Worm (Caenorhabditis elegans) whole organism, early embryonic: ENCODE results near the gene F28H7.3.

Experiments
- B0310.2 ChIP-seq: sonication (generic microtip); optimal IDR thresholded peaks from 2 replicates; lab custom pipeline; 2016; ENCODE audit warnings: mild to moderate bottlenecking, missing genetic modification characterization, missing compliant biosample characterization
- F13C5.2 ChIP-seq: sonication (generic microtip); optimal IDR thresholded peaks from 2 replicates; lab custom pipeline; 2017; ENCODE audit warnings: mild to moderate bottlenecking, missing genetic modification characterization, inconsistent platforms, missing compliant biosample characterization
- aly-1 ChIP-seq: sonication (generic microtip); optimal IDR thresholded peaks from 2 replicates; lab custom pipeline; 2016; ENCODE audit warnings: missing genetic modification characterization, missing compliant biosample characterization
- ama-1 ChIP-seq: fragments of 150-350 bp; optimal IDR thresholded peaks from 2 replicates; lab custom pipeline; 2014
- ceh-13 ChIP-seq: fragments of 200-800 bp; sonication (Bioruptor generic); optimal IDR thresholded peaks from 2 replicates; lab custom pipeline; 2018; ENCODE audit warnings: mild to moderate bottlenecking, missing genetic modification characterization, missing compliant biosample characterization
- ceh-36 ChIP-seq: sonication (generic microtip); optimal IDR thresholded peaks from 2 replicates; lab custom pipeline; 2016; ENCODE audit warnings: missing genetic modification characterization, inconsistent platforms, missing compliant biosample characterization
- ets-7 ChIP-seq: sonication (generic microtip); optimal IDR thresholded peaks from 2 replicates; lab custom pipeline; 2016; ENCODE audit warnings: missing genotype, missing genetic modification characterization, missing compliant biosample characterization
- flt-1 ChIP-seq: fragments of 200-800 bp; sonication (Bioruptor generic); IDR thresholded peaks from 2 replicates; pipeline ENCODE4 v1.3.6; 2022; ENCODE audit warnings: missing genetic modification characterization, missing compliant biosample characterization
- hmbx-1 ChIP-seq: sonication (generic microtip); optimal IDR thresholded peaks from 2 replicates; lab custom pipeline; 2016; ENCODE audit warnings: mild to moderate bottlenecking, missing genetic modification characterization, missing compliant biosample characterization
- hnd-1 ChIP-seq: sonication (generic microtip); optimal IDR thresholded peaks from 2 replicates; lab custom pipeline; 2016; ENCODE audit warnings: missing genetic modification characterization, missing compliant biosample characterization
- pes-1 ChIP-seq: fragments of 200-800 bp; sonication (Bioruptor generic); IDR thresholded peaks from 2 replicates; pipeline ENCODE4 v1.3.6; 2022; ENCODE audit warnings: missing genetic modification reagents, missing genetic modification characterization, missing compliant biosample characterization
- scrt-1 ChIP-seq: fragments of 200-800 bp; sonication (Bioruptor generic); IDR thresholded peaks from 2 replicates; pipeline ENCODE4 v1.3.6; 2022; ENCODE audit warnings: missing genetic modification characterization, missing compliant biosample characterization
- tra-4 ChIP-seq: sonication (generic microtip); optimal IDR thresholded peaks from 2 replicates; lab custom pipeline; 2017; ENCODE audit warnings: missing genetic modification characterization, missing compliant biosample characterization

ce11 chrV:10711004-10711403 is 39.6 kb downstream of the F28H7.3 start:
- TF ChIP-seq ama-1 (lab: Kevin White, UChicago) (no peak), ceh-13 (GFP tag; lab: Kevin White, UChicago) (no peak), tra-4 (tag; lab: Kevin White, UChicago) (no peak), flt-1 (GFP tag; lab: Robert Waterston, UW) (no peak), B0310.2 (no peak), scrt-1 (no peak), ets-7 (tag; lab: Kevin White, UChicago) (no peak), pes-1 (no peak), hnd-1 (tag; lab: Kevin White, UChicago) (no peak), ceh-36 (tag; lab: Kevin White, UChicago) (no peak), F13C5.2 (tag; lab: Kevin White, UChicago) (no peak), aly-1 (tag; lab: Kevin White, UChicago) (no peak), hmbx-1 (tag; lab: Kevin White, UChicago) (no peak)
